Worm (Caenorhabditis elegans) whole organism, midembryonic: Measurements from ENCODE around the gene F28H7.3.

Experiments used
- T22C8.4 ChIP-seq: fragments of 200-800 bp; sonication (Bioruptor generic); IDR thresholded peaks from 2 replicates; pipeline ENCODE4 v1.3.6; 2022; ENCODE audit warnings: missing genetic modification characterization, missing compliant biosample characterization
- cog-1 ChIP-seq: sonication (generic microtip); optimal IDR thresholded peaks from 2 replicates; lab custom pipeline; 2016; ENCODE audit warnings: missing genetic modification characterization, missing compliant biosample characterization
- flt-1 ChIP-seq: fragments of 200-800 bp; sonication (Bioruptor generic); IDR thresholded peaks from 2 replicates; pipeline ENCODE4 v1.3.6; 2022; ENCODE audit warnings: missing genetic modification characterization, missing compliant biosample characterization
- klf-2 ChIP-seq: fragments of 200-800 bp; sonication (Bioruptor generic); conservative IDR thresholded peaks from 2 replicates; pipeline ENCODE4 v1.3.6; 2022; ENCODE audit warnings: missing genetic modification reagents, missing genetic modification characterization, missing compliant biosample characterization
- med-1 ChIP-seq: sonication (generic microtip); optimal IDR thresholded peaks from 2 replicates; lab custom pipeline; 2017; ENCODE audit warnings: missing genetic modification characterization, mild to moderate bottlenecking, missing compliant biosample characterization, antibody characterized with exemption, missing genetic modification reagents; ENCODE audit not compliant: insufficient read depth
- ref-1 ChIP-seq: fragments of 200-800 bp; sonication (Bioruptor generic); conservative IDR thresholded peaks from 2 replicates; pipeline ENCODE4 v1.3.6; 2022; ENCODE audit warnings: missing genetic modification reagents, missing genetic modification characterization, missing compliant biosample characterization
- tab-1 ChIP-seq: fragments of 200-800 bp; sonication (Bioruptor generic); IDR thresholded peaks from 2 replicates; pipeline ENCODE4 v1.3.6; 2022; ENCODE audit warnings: missing genetic modification characterization, missing compliant biosample characterization
- ztf-23 ChIP-seq: fragments of 200-800 bp; sonication (Bioruptor generic); IDR thresholded peaks from 2 replicates; pipeline ENCODE4 v1.3.6; 2022; ENCODE audit warnings: missing genetic modification reagents, missing genetic modification characterization, missing compliant biosample characterization
- ztf-29 ChIP-seq: fragments of 200-800 bp; sonication (Bioruptor generic); IDR thresholded peaks from 2 replicates; pipeline ENCODE4 v1.3.6; 2022; ENCODE audit warnings: missing genetic modification reagents, missing genetic modification characterization, missing compliant biosample characterization

The F28H7.3 gene

DNA sequence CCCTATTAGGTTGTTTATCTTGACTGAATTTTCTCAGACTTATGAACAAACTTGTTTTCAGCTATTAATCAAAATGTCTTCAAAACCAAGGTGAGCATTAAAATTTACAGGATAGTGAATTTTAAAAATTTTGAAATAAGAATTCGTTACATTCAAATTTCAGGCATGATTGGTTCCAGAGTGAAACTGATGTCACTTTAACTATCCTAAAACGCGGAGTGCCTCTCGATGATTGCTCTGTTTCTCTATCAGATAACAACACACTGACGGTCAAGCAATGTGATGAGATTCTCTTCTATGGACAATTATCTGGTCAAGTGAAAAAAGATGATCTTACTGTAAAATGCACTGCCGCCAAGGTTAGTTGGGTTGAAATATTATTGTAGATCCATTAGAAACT lies 20.8 kb upstream of the F28H7.3 start, which contains the start of gene D1054.3:
D1054.3 (plus strand) TSS at position 62 of the 400 bp plus-strand sequence.
- TF ChIP-seq T22C8.4 (GFP tag; lab: Robert Waterston, UW) (no peak), tab-1 (GFP tag; lab: Robert Waterston, UW) (no peak), ref-1 (GFP tag; lab: Robert Waterston, UW) (no peak)

DNA sequence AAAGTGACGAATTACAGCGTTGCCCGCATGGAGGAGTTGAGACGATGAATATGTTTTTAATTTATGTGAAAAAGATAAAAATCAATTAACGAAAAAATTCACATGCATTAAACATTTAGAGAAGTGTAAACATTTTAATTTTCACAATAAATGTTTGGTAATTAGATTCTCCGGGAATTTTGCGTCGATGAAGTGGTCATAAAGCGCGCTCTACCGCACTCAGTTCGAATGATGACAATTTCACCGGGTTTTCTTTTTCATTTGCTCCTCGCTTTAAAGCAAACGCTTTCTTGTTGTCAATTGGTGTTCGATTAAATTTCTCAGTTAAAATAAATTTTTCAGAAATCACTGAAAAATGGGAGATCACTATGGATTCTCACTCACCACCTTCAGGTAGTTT lies 19.4 kb upstream of the F28H7.3 start, which contains the start of the genes D1054.1 and pas-2:
D1054.1 (minus strand) TSS at position 192 of the 400 bp plus-strand sequence.
pas-2 (plus strand) TSS at position 343 of the 400 bp plus-strand sequence.
- TF ChIP-seq ref-1 (GFP tag; lab: Robert Waterston, UW): no peak
- TF ChIP-seq ztf-29 (GFP tag; lab: Robert Waterston, UW): no peak
- no peak for TF ChIP-seq cog-1 (tag; lab: Kevin White, UChicago)
- TF ChIP-seq flt-1 (GFP tag; lab: Robert Waterston, UW): no peak
- no peak for TF ChIP-seq ztf-23 (GFP tag; lab: Robert Waterston, UW)
- TF ChIP-seq T22C8.4 (GFP tag; lab: Robert Waterston, UW): no peak
- TF ChIP-seq med-1 (GFP tag; lab: Kevin White, UChicago): no peak
- no peak for TF ChIP-seq klf-2 (GFP tag; lab: Robert Waterston, UW)
- no peak for TF ChIP-seq tab-1 (GFP tag; lab: Robert Waterston, UW)

DNA sequence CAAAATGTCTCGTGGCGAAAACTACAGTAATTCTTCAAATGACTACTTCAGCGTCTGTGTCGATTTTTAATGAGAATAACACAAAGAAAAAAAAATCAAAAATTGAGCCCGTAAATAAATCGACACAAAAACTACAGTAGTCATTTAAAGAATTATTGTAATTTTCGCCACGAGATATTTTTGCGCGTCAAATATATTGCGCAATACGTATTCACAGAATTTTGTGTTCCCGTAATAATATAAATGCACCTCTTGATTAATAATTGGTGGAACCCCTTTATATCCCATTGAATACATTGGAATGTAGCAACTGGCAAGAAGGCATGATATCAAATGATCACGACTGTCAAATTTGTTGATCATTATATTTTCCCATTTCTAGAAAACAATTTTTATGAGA lies 18.3 kb upstream of the F28H7.3 start:
- no peak for TF ChIP-seq ztf-23 (GFP tag; lab: Robert Waterston, UW)
- no peak for TF ChIP-seq ref-1 (GFP tag; lab: Robert Waterston, UW)
- no peak for TF ChIP-seq T22C8.4 (GFP tag; lab: Robert Waterston, UW)
- no peak for TF ChIP-seq klf-2 (GFP tag; lab: Robert Waterston, UW)
- TF ChIP-seq flt-1 (GFP tag; lab: Robert Waterston, UW): no peak
- TF ChIP-seq ztf-29 (GFP tag; lab: Robert Waterston, UW): no peak
- TF ChIP-seq cog-1 (tag; lab: Kevin White, UChicago): no peak
- no peak for TF ChIP-seq med-1 (GFP tag; lab: Kevin White, UChicago)
- no peak for TF ChIP-seq tab-1 (GFP tag; lab: Robert Waterston, UW)

DNA sequence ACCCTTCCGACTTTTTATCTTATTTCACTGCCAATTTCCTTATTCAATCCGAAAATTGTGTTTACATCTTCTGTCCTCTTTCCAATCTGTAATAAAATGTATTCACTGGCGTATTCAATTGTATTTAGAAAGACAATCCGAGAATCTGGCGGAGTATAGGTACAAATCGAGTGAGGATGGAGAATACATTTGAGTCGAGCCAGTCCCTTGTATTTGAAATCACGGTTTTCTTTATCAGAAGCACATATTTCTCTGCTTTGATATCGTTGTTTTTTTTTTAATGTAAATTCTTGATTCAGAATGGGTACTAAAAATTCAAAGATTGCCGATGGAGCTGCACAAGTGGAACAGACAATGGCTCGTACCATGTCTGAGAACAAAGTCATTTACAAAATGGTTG lies 13.5 kb upstream of the F28H7.3 start, which contains the start of gene ocr-1:
ocr-1 (plus strand) TSS at position 301 of the 400 bp plus-strand sequence.
- TF ChIP-seq klf-2 (GFP tag; lab: Robert Waterston, UW): no peak
- no peak for TF ChIP-seq T22C8.4 (GFP tag; lab: Robert Waterston, UW)
- TF ChIP-seq ztf-29 (GFP tag; lab: Robert Waterston, UW): no peak
- no peak for TF ChIP-seq ref-1 (GFP tag; lab: Robert Waterston, UW)
- TF ChIP-seq tab-1 (GFP tag; lab: Robert Waterston, UW): no peak
- TF ChIP-seq ztf-23 (GFP tag; lab: Robert Waterston, UW): no peak
- TF ChIP-seq flt-1 (GFP tag; lab: Robert Waterston, UW): no peak
- TF ChIP-seq med-1 (GFP tag; lab: Kevin White, UChicago): no peak
- TF ChIP-seq cog-1 (tag; lab: Kevin White, UChicago): no peak

DNA sequence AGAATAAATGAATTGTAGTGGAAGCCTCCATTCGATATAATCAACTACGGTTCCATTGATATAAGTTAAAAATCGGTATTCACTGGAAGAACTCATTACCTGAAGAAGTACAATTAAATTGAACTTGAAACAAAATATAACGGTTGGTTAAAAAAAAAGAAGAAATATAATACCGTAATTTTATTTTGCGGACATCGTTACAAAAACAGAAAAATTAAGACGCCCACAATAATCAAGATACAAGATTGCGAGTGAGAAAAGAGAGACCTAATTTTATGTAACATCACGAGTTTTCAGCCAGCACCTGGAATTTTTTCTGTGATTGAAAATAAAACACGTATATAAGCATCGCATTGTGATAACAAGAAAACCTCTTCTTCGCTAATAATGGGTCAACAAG lies 12.1 kb upstream of the F28H7.3 start, which contains the start of gene sre-6:
sre-6 (minus strand) TSS at position 101 of the 400 bp plus-strand sequence.
- TF ChIP-seq ref-1 (GFP tag; lab: Robert Waterston, UW) (no peak), cog-1 (tag; lab: Kevin White, UChicago) (no peak), ztf-23 (GFP tag; lab: Robert Waterston, UW) (no peak), klf-2 (GFP tag; lab: Robert Waterston, UW) (no peak), med-1 (GFP tag; lab: Kevin White, UChicago) (no peak)

DNA sequence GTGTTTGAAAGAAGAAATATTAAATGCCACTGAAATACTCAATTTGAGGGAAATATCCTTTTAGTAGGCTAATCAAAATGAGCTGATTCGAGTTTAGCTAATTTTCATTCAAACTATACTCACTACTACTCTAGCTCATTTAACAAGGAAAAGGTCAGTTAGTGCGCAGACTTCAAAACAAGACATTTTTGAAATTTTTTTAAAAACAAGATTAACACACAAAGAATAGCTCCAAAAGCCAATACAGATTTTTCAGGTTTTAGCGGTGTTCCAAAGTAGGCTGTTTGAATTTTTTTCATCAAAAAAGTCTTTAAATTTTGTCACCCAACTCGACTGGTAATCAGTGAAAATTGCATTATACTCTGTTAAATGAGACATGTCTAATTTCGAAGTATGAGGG lies 10.3 kb upstream of the F28H7.3 start:
- TF ChIP-seq cog-1 (tag; lab: Kevin White, UChicago) (no peak), T22C8.4 (GFP tag; lab: Robert Waterston, UW) (no peak)

DNA sequence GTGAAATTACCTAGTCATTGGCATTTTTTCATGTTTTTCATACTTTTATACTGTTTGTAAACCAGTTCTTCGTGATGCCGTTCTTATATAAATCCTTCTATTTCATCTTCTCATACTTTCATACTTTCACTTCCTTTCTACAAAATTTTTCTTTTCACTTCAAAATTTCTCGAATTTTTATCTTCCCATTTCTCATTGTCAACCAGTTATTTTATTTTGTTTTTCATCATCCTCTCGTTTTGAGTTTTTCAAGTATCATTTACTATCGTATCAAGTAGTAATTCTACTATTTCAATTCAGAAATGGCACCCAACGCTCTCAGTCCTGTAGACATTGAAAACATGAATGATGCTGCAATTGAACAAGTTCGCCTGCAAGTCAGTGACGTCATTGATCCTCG lies 8.1 kb upstream of the F28H7.3 start, which contains the start of gene F28H7.8:
F28H7.8 (plus strand) TSS at position 301 of the 400 bp plus-strand sequence.
- TF ChIP-seq klf-2 (GFP tag; lab: Robert Waterston, UW) (no peak), ref-1 (GFP tag; lab: Robert Waterston, UW) (no peak)

DNA sequence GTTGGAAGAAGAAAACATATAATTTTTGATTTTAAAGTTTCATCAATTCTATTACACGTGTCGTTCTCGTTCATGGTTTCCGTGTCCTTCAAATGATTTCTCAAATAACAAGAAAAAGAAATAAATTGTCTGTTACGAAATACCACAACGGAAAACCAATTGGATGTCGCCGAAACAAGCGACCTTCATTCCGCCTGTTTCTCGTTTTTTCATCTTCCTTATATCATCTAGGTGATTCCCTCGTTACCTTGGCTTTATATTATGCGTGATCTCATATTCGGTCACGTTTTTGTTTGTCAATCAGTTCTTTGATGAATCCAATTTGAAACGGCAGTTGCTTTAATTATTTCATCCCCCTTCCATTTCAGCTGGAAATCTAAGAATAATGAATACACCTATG lies 6.5 kb upstream of the F28H7.3 start:
- TF ChIP-seq klf-2 (GFP tag; lab: Robert Waterston, UW): no peak
- TF ChIP-seq med-1 (GFP tag; lab: Kevin White, UChicago): no peak
- no peak for TF ChIP-seq flt-1 (GFP tag; lab: Robert Waterston, UW)
- TF ChIP-seq T22C8.4 (GFP tag; lab: Robert Waterston, UW): no peak
- TF ChIP-seq cog-1 (tag; lab: Kevin White, UChicago): no peak
- TF ChIP-seq ref-1 (GFP tag; lab: Robert Waterston, UW): no peak
- no peak for TF ChIP-seq ztf-23 (GFP tag; lab: Robert Waterston, UW)
- no peak for TF ChIP-seq tab-1 (GFP tag; lab: Robert Waterston, UW)
- TF ChIP-seq ztf-29 (GFP tag; lab: Robert Waterston, UW): no peak

DNA sequence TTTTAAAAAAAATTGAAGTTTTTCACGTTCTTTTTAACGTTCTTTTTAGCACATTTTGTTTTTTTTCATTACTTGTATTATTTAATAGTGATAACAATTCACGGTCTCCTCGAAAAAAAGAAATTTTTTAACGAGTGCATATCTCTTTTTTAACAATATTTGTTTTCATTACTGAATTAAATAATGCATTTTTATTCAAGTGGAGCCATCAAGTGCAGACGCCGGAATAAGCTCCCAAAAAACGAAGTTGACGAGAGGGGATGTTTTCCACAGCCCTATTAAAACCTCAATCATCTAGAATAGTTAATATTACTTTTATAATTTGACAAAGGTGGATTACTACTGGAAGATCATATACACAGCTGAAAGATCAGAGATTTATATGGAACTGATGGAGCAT lies 6.1 kb upstream of the F28H7.3 start, which contains the start of gene irld-6:
irld-6 (minus strand) TSS at position 101 of the 400 bp plus-strand sequence.
- no peak for TF ChIP-seq ztf-29 (GFP tag; lab: Robert Waterston, UW)
- no peak for TF ChIP-seq cog-1 (tag; lab: Kevin White, UChicago)
- no peak for TF ChIP-seq med-1 (GFP tag; lab: Kevin White, UChicago)
- no peak for TF ChIP-seq T22C8.4 (GFP tag; lab: Robert Waterston, UW)
- no peak for TF ChIP-seq klf-2 (GFP tag; lab: Robert Waterston, UW)
- no peak for TF ChIP-seq ztf-23 (GFP tag; lab: Robert Waterston, UW)
- TF ChIP-seq ref-1 (GFP tag; lab: Robert Waterston, UW): no peak
- TF ChIP-seq tab-1 (GFP tag; lab: Robert Waterston, UW): no peak
- TF ChIP-seq flt-1 (GFP tag; lab: Robert Waterston, UW): no peak
